Fruit fly (Drosophila melanogaster) whole organism, embryonic: ENCODE data around the gene mRpL17.

Experiments used
- Atf3 ChIP-seq: fragments of 200-800 bp; sonication (Bioruptor generic); optimal IDR thresholded peaks from 3 replicates; lab custom pipeline; 2016; ENCODE audit warnings: missing biosample characterization, missing genetic modification characterization
- Bteb2 ChIP-seq: fragments of 200-800 bp; sonication (Bioruptor generic); optimal IDR thresholded peaks from 2 replicates; lab custom pipeline; 2016; ENCODE audit warnings: missing biosample characterization, missing genetic modification characterization
- CG1024 ChIP-seq: fragments of 200-800 bp; sonication (Bioruptor generic); IDR thresholded peaks from 2 replicates; pipeline ENCODE4 v1.3.6; 2022; ENCODE audit warnings: missing biosample characterization, missing genetic modification characterization
- CG10274 ChIP-seq: fragments of 200-800 bp; sonication (Bioruptor generic); optimal IDR thresholded peaks from 3 replicates; lab custom pipeline; 2017; ENCODE audit warnings: missing biosample characterization, mild to moderate bottlenecking, missing genetic modification characterization
- CG10431 ChIP-seq: fragments of 200-800 bp; sonication (Bioruptor generic); optimal IDR thresholded peaks from 3 replicates; lab custom pipeline; 2018; ENCODE audit warnings: missing biosample characterization, mild to moderate bottlenecking, missing genetic modification characterization
- CG10654 ChIP-seq: fragments of 200-800 bp; sonication (Bioruptor generic); optimal IDR thresholded peaks from 2 replicates; lab custom pipeline; 2016; ENCODE audit warnings: missing biosample characterization, missing genetic modification characterization
- CG11560 ChIP-seq: fragments of 200-800 bp; sonication (Bioruptor generic); IDR thresholded peaks from 3 replicates; pipeline ENCODE4 v1.3.6; 2022; ENCODE audit warnings: missing biosample characterization, missing genetic modification characterization
- CG16813 ChIP-seq: fragments of 200-800 bp; sonication (Bioruptor generic); IDR thresholded peaks from 3 replicates; pipeline ENCODE4 v1.3.6; 2022; ENCODE audit warnings: missing biosample characterization, missing genetic modification characterization; ENCODE audit not compliant: partially characterized antibody
- CG17568 ChIP-seq: fragments of 200-800 bp; sonication (Bioruptor generic); optimal IDR thresholded peaks from 2 replicates; lab custom pipeline; 2018; ENCODE audit warnings: missing biosample characterization, mild to moderate bottlenecking, missing genetic modification characterization, moderate library complexity
- CG17802 ChIP-seq: fragments of 200-800 bp; sonication (Bioruptor generic); optimal IDR thresholded peaks from 2 replicates; lab custom pipeline; 2018; ENCODE audit warnings: missing biosample characterization, mild to moderate bottlenecking, missing genetic modification characterization, moderate library complexity
- CG1792 ChIP-seq: fragments of 200-800 bp; sonication (Bioruptor generic); optimal IDR thresholded peaks from 2 replicates; lab custom pipeline; 2016; ENCODE audit warnings: missing biosample characterization, missing genetic modification characterization
- CG18262 ChIP-seq: fragments of 200-800 bp; optimal IDR thresholded peaks from 3 replicates; lab custom pipeline; 2019; ENCODE audit warnings: missing biosample characterization, mild to moderate bottlenecking, missing genetic modification characterization, moderate library complexity
- CG30403 ChIP-seq: fragments of 200-800 bp; sonication (Bioruptor generic); optimal IDR thresholded peaks from 3 replicates; lab custom pipeline; 2016; ENCODE audit warnings: missing biosample characterization, missing genetic modification characterization
- CG3726 ChIP-seq: fragments of 200-800 bp; sonication (Bioruptor generic); IDR thresholded peaks from 3 replicates; pipeline ENCODE4, ENCODE4 v1.3.6; 2022; ENCODE audit warnings: missing biosample characterization, missing genetic modification characterization
- CG3838 ChIP-seq: fragments of 200-800 bp; sonication (Bioruptor generic); optimal IDR thresholded peaks from 3 replicates; lab custom pipeline; 2016; ENCODE audit warnings: missing biosample characterization, missing genetic modification characterization
- CG42726 ChIP-seq: fragments of 200-800 bp; sonication (Bioruptor generic); IDR thresholded peaks from 2 replicates; pipeline ENCODE4 v1.3.6; 2022; ENCODE audit warnings: missing biosample characterization, missing genetic modification characterization; ENCODE audit not compliant: partially characterized antibody
- CG4854 ChIP-seq: fragments of 200-800 bp; sonication (Bioruptor generic); optimal IDR thresholded peaks from 2 replicates; lab custom pipeline; 2016; ENCODE audit warnings: missing biosample characterization, missing genetic modification characterization, inconsistent platforms
- CG6791 ChIP-seq: fragments of 200-800 bp; sonication (Bioruptor generic); IDR thresholded peaks from 3 replicates; pipeline ENCODE4 v1.3.6; 2022; ENCODE audit warnings: missing biosample characterization, missing genetic modification characterization; ENCODE audit not compliant: partially characterized antibody
- CG7372 ChIP-seq: fragments of 200-800 bp; sonication (Bioruptor generic); IDR thresholded peaks from 2 replicates; pipeline ENCODE4 v1.3.6; 2022; ENCODE audit warnings: missing biosample characterization, missing genetic modification characterization
- CG8359 ChIP-seq: fragments of 200-800 bp; sonication (Bioruptor generic); optimal IDR thresholded peaks from 2 replicates; lab custom pipeline; 2017; ENCODE audit warnings: missing biosample characterization, mild to moderate bottlenecking, missing genetic modification characterization, borderline replicate concordance
- CG9609 ChIP-seq: fragments of 200-800 bp; sonication (Bioruptor generic); optimal IDR thresholded peaks from 3 replicates; lab custom pipeline; 2016; ENCODE audit warnings: missing biosample characterization, missing genetic modification characterization
- Doc3 ChIP-seq: fragments of 200-800 bp; sonication (Bioruptor generic); IDR thresholded peaks from 3 replicates; pipeline ENCODE4 v1.3.6; 2022; ENCODE audit warnings: missing biosample characterization, missing genetic modification characterization; ENCODE audit not compliant: partially characterized antibody
- Dref ChIP-seq: fragments of 200-800 bp; sonication (Bioruptor generic); IDR thresholded peaks from 2 replicates; pipeline ENCODE4 v1.3.6; 2022; ENCODE audit warnings: missing biosample characterization, missing genetic modification characterization
- E2f1 ChIP-seq: fragments of 200-800 bp; sonication (Bioruptor generic); IDR thresholded peaks from 2 replicates; pipeline ENCODE4 v1.3.6; 2022; ENCODE audit warnings: missing biosample characterization, missing genetic modification characterization
- HLHmδ ChIP-seq: fragments of 200-800 bp; sonication (Bioruptor generic); optimal IDR thresholded peaks from 2 replicates; lab custom pipeline; 2018; ENCODE audit warnings: missing biosample characterization, mild to moderate bottlenecking, missing genetic modification characterization, moderate library complexity
- Hr3 ChIP-seq: fragments of 200-800 bp; sonication (Bioruptor generic); optimal IDR thresholded peaks from 3 replicates; lab custom pipeline; 2016; ENCODE audit warnings: missing biosample characterization, missing genetic modification characterization
- Meics ChIP-seq: fragments of 200-800 bp; sonication (Bioruptor generic); optimal IDR thresholded peaks from 2 replicates; lab custom pipeline; 2017; ENCODE audit warnings: missing biosample characterization, mild to moderate bottlenecking, missing genetic modification characterization
- NK7.1 ChIP-seq: fragments of 200-800 bp; sonication (Bioruptor generic); optimal IDR thresholded peaks from 3 replicates; lab custom pipeline; 2016; ENCODE audit warnings: missing biosample characterization, missing genetic modification characterization
- Nf-YA ChIP-seq: fragments of 200-800 bp; sonication (Bioruptor generic); IDR thresholded peaks from 2 replicates; pipeline ENCODE4 v1.3.6; 2022; ENCODE audit warnings: missing biosample characterization, missing genetic modification characterization
- Sox102F ChIP-seq: fragments of 200-800 bp; sonication (Bioruptor generic); optimal IDR thresholded peaks from 2 replicates; lab custom pipeline; 2018; ENCODE audit warnings: missing biosample characterization, mild to moderate bottlenecking, missing genetic modification characterization, moderate library complexity
- Vsx1 ChIP-seq: fragments of 200-800 bp; sonication (Bioruptor generic); optimal IDR thresholded peaks from 2 replicates; lab custom pipeline; 2017; ENCODE audit warnings: missing biosample characterization, mild to moderate bottlenecking, missing genetic modification characterization, missing genetic modification reagents
- aop ChIP-seq: fragments of 200-800 bp; sonication (Bioruptor generic); IDR thresholded peaks from 2 replicates; pipeline ENCODE4 v1.3.6; 2022; ENCODE audit warnings: missing biosample characterization, missing genetic modification characterization
- ash1 ChIP-seq: fragments of 200-800 bp; sonication (Bioruptor generic); optimal IDR thresholded peaks from 2 replicates; lab custom pipeline; 2018; ENCODE audit warnings: missing biosample characterization, mild to moderate bottlenecking, missing genetic modification characterization
- bsh ChIP-seq, 2 experiments: fragments of 200-800 bp; sonication (Bioruptor generic); optimal IDR thresholded peaks; 2 replicates each; lab custom pipeline; 2017 to 2018; ENCODE audit warnings: mild to moderate bottlenecking in 2 of 2, missing biosample characterization in 2 of 2, missing genetic modification characterization in 2 of 2, moderate library complexity in 1 of 2
- cad ChIP-seq: fragments of >200 bp; optimal IDR thresholded peaks from 2 replicates; lab custom pipeline; 2017; ENCODE audit warnings: missing biosample characterization, missing genetic modification characterization
- caup ChIP-seq: fragments of 200-800 bp; sonication (Bioruptor generic); optimal IDR thresholded peaks from 3 replicates; lab custom pipeline; 2017; ENCODE audit warnings: missing biosample characterization, mild to moderate bottlenecking, missing genetic modification characterization, moderate library complexity; ENCODE audit not compliant: severe bottlenecking
- chm ChIP-seq: fragments of 200-800 bp; sonication (Bioruptor generic); IDR thresholded peaks from 2 replicates; pipeline ENCODE4 v1.3.6; 2022; ENCODE audit warnings: missing biosample characterization, missing genetic modification characterization
- disco-r ChIP-seq: fragments of 200-800 bp; sonication (Bioruptor generic); optimal IDR thresholded peaks from 2 replicates; lab custom pipeline; 2016; ENCODE audit warnings: missing biosample characterization, missing genetic modification characterization
- esg ChIP-seq: fragments of 200-800 bp; sonication (Bioruptor generic); conservative IDR thresholded peaks from 2 replicates; pipeline ENCODE4 v1.3.6; 2022; ENCODE audit warnings: missing biosample characterization, missing genetic modification characterization
- ham ChIP-seq: fragments of 200-800 bp; sonication (Bioruptor generic); IDR thresholded peaks from 2 replicates; pipeline ENCODE4 v1.3.6; 2022; ENCODE audit warnings: missing biosample characterization, missing genetic modification characterization
- luna ChIP-seq: fragments of 200-800 bp; sonication (Bioruptor generic); optimal IDR thresholded peaks from 2 replicates; lab custom pipeline; 2016; ENCODE audit warnings: missing biosample characterization, missing genetic modification characterization
- odd ChIP-seq: fragments of 200-800 bp; sonication (Bioruptor generic); optimal IDR thresholded peaks from 2 replicates; lab custom pipeline; 2017; ENCODE audit warnings: missing biosample characterization, mild to moderate bottlenecking, missing genetic modification characterization
- pb ChIP-seq: fragments of 200-800 bp; sonication (Bioruptor generic); optimal IDR thresholded peaks from 3 replicates; lab custom pipeline; 2016; ENCODE audit warnings: missing biosample characterization, missing genetic modification characterization
- ranshi ChIP-seq: fragments of 200-800 bp; sonication (Bioruptor generic); IDR thresholded peaks from 2 replicates; pipeline ENCODE4 v1.3.6; 2022; ENCODE audit warnings: missing biosample characterization, missing genetic modification characterization
- ro ChIP-seq: fragments of 200-800 bp; sonication (Bioruptor generic); IDR thresholded peaks from 2 replicates; pipeline ENCODE4 v1.3.6; 2022; ENCODE audit warnings: missing biosample characterization, missing genetic modification characterization
- sd ChIP-seq: fragments of 200-800 bp; sonication (Bioruptor generic); optimal IDR thresholded peaks from 3 replicates; lab custom pipeline; 2018; ENCODE audit warnings: missing biosample characterization, mild to moderate bottlenecking, missing genetic modification characterization, moderate library complexity
- ssp ChIP-seq: fragments of 200-800 bp; sonication (Bioruptor generic); IDR thresholded peaks from 2 replicates; pipeline ENCODE4 v1.3.6; 2022; ENCODE audit warnings: missing biosample characterization, missing genetic modification characterization
- tap ChIP-seq: fragments of 200-800 bp; optimal IDR thresholded peaks from 3 replicates; lab custom pipeline; 2019; ENCODE audit warnings: missing biosample characterization, mild to moderate bottlenecking, missing genetic modification characterization, moderate library complexity

Gene mRpL17

dm6 chr3L:257618-258475, 6.7 kb upstream of the mRpL17 start, which contains the start of the genes DIP2 and wac (continued):
- TF ChIP-seq CG30403 (peak; percentile 83), CG4854 (GFP tag; lab: Kevin White, UChicago) (peak; percentile 59), pb (GFP tag; lab: Kevin White, UChicago) (peak; percentile 53), ranshi (GFP tag; lab: Robert Waterston, UW) (0 out of 2 replicates have a peak, but pooled peaks have one; percentile 74), CG6791 (GFP tag; lab: Robert Waterston, UW) (peak; percentile 88), odd (GFP tag; lab: Kevin White, UChicago) (peak; percentile 51), CG10274 (GFP tag; lab: Kevin White, UChicago) (no peak), ash1 (GFP tag; lab: Kevin White, UChicago) (peak; percentile 27), CG9609 (GFP tag; lab: Kevin White, UChicago) (peak; percentile 82), caup (GFP tag; lab: Kevin White, UChicago) (peak; percentile 69), CG3838 (GFP tag; lab: Kevin White, UChicago) (peak; percentile 54), ro (GFP tag; lab: Robert Waterston, UW) (no peak), CG3726 (GFP tag; lab: Robert Waterston, UW) (no peak), CG17802 (tag; lab: Kevin White, UChicago) (peak; percentile 29), CG16813 (GFP tag; lab: Robert Waterston, UW) (peak; percentile 88), Nf-YA (GFP tag; lab: Robert Waterston, UW) (no peak), CG11560 (tag; lab: Robert Waterston, UW) (peak; percentile 61; the same call in 2 of the 3 replicates), CG18262 (peak; percentile 64), aop (GFP tag; lab: Robert Waterston, UW) (no peak), Sox102F (no peak), CG10654 (GFP tag; lab: Kevin White, UChicago) (peak; percentile 79), Vsx1 (GFP tag; lab: Kevin White, UChicago) (no peak), Doc3 (GFP tag; lab: Robert Waterston, UW) (peak; percentile 86), CG1792 (GFP tag; lab: Kevin White, UChicago) (peak; percentile 69), CG1024 (GFP tag; lab: Robert Waterston, UW) (peak; percentile 62; the same call in 1 of the 2 replicates), Hr3 (GFP tag; lab: Kevin White, UChicago) (peak; percentile 75), sd (tag; lab: Kevin White, UChicago) (peak; percentile 25), esg (GFP tag; lab: Robert Waterston, UW) (peak; percentile 45; the same call in 1 of the 2 replicates), E2f1 (GFP tag; lab: Robert Waterston, UW) (no peak; the same call in none of the 2 replicates), CG8359 (GFP tag; lab: Kevin White, UChicago) (no peak), CG17568 (no peak), cad (no peak), CG42726 (GFP tag; lab: Robert Waterston, UW) (peak; percentile 91), Bteb2 (peak; percentile 71), disco-r (GFP tag; lab: Kevin White, UChicago) (peak; percentile 52), tap (no peak), CG7372 (peak; percentile 52), Meics (GFP tag; lab: Kevin White, UChicago) (no peak), NK7.1 (GFP tag; lab: Kevin White, UChicago) (peak; percentile 67), luna (GFP tag; lab: Kevin White, UChicago) (peak; percentile 27), CG10431 (GFP tag; lab: Kevin White, UChicago) (peak; percentile 49), ssp (GFP tag; lab: Robert Waterston, UW) (peak; percentile 53; the same call in 1 of the 2 replicates), Atf3 (GFP tag; lab: Kevin White, UChicago) (peak; percentile 84), ham (GFP tag; lab: Robert Waterston, UW) (peak; percentile 14; the same call in 1 of the 2 replicates), Dref (GFP tag; lab: Robert Waterston, UW) (peak; percentile 84), bsh (GFP tag; optimal IDR thresholded peaks at IDR 0.05; lab: Kevin White, UChicago) (peak in 1 of 2 experiments; percentile 51), HLHmδ (GFP tag; lab: Kevin White, UChicago) (peak; percentile 5), chm (GFP tag; lab: Robert Waterston, UW) (peak; percentile 83)
